Fruit fly (Drosophila melanogaster): ENCODE results near the gene Poxm.

Gene Poxm

dm6 chr3R:8356626-8357290 lies 23.2 kb upstream of the Poxm start, which contains the start of gene stck:
stck (plus strand) TSS chr3R:8356978.
- peak; percentile 12 for TF ChIP-seq CG8159 (tag; optimal IDR thresholded peaks at IDR 0.05)
- TF ChIP-seq CG34367 (tag; optimal IDR thresholded peaks at IDR 0.05) = no peak

dm6 chr3R:8355579-8355978 lies 22.0 kb upstream of the Poxm start:
- TF ChIP-seq CG14655 (GFP tag; optimal IDR thresholded peaks at IDR 0.05) = no peak
- peak; percentile 70 for TF ChIP-seq gl (tag; optimal IDR thresholded peaks at IDR 0.05)
- peak; percentile 30 for TF ChIP-seq CG13204 (GFP tag; optimal IDR thresholded peaks at IDR 0.05)
- TF ChIP-seq Ets98B (GFP tag; IDR thresholded peaks at IDR 0.05) = peak; percentile 87
- TF ChIP-seq CG4496 (GFP tag; IDR thresholded peaks at IDR 0.05) = peak; percentile 93
- peak; percentile 70 for TF ChIP-seq D1 (tag; optimal IDR thresholded peaks at IDR 0.05)
- TF ChIP-seq CG8301 (tag; optimal IDR thresholded peaks at IDR 0.05) = peak; percentile 87
- TF ChIP-seq CG34367 (tag; optimal IDR thresholded peaks at IDR 0.05) = peak; percentile 82
- peak; percentile 20 for TF ChIP-seq EcR (GFP tag; optimal IDR thresholded peaks at IDR 0.05)
- peak; percentile 82 for TF ChIP-seq CG32121 (GFP tag; IDR thresholded peaks at IDR 0.05)
- peak; percentile 91 for TF ChIP-seq CG17806 (tag; optimal IDR thresholded peaks at IDR 0.05)
- peak; percentile 88 for TF ChIP-seq CG8159 (tag; optimal IDR thresholded peaks at IDR 0.05)
- peak; percentile 43 for TF ChIP-seq Snoo (tag; optimal IDR thresholded peaks at IDR 0.05)
- peak; percentile 81 for TF ChIP-seq fd96Ca (GFP tag; IDR thresholded peaks at IDR 0.05)
- peak; percentile 55 for TF ChIP-seq CG12605 (GFP tag; IDR thresholded peaks at IDR 0.05)
- peak; percentile 95 for TF ChIP-seq Pif1A (GFP tag; optimal IDR thresholded peaks at IDR 0.05)
- peak; percentile 85 for TF ChIP-seq CG15710 (tag; optimal IDR thresholded peaks at IDR 0.05)
- TF ChIP-seq Pif1B (GFP tag; optimal IDR thresholded peaks at IDR 0.05) = peak; percentile 91
- peak; percentile 67 for TF ChIP-seq rn (GFP tag; IDR thresholded peaks at IDR 0.05)
- peak; percentile 89 for TF ChIP-seq CG9948 (tag; optimal IDR thresholded peaks at IDR 0.05)
- TF ChIP-seq CG10348 (GFP tag; IDR thresholded peaks at IDR 0.05) = peak; percentile 17; the same call in 1 of the 2 replicates

- TF ChIP-seq Ets98B (GFP tag; IDR thresholded peaks at IDR 0.05) = peak; percentile 90
- peak; percentile 83 for TF ChIP-seq rn (GFP tag; IDR thresholded peaks at IDR 0.05)
- TF ChIP-seq CG8301 (tag; optimal IDR thresholded peaks at IDR 0.05) = peak; percentile 77
- TF ChIP-seq Snoo (tag; optimal IDR thresholded peaks at IDR 0.05) = peak; percentile 50
- TF ChIP-seq Pif1B (GFP tag; optimal IDR thresholded peaks at IDR 0.05) = peak; percentile 83
- TF ChIP-seq CG10348 (GFP tag; IDR thresholded peaks at IDR 0.05) = peak; percentile 93
- TF ChIP-seq CG9948 (tag; optimal IDR thresholded peaks at IDR 0.05) = peak; percentile 64
- TF ChIP-seq gl (tag; optimal IDR thresholded peaks at IDR 0.05) = peak; percentile 41
- peak; percentile 90 for TF ChIP-seq CG4496 (GFP tag; IDR thresholded peaks at IDR 0.05)
- TF ChIP-seq CG34367 (tag; optimal IDR thresholded peaks at IDR 0.05) = peak; percentile 68
- peak; percentile 91 for TF ChIP-seq fd96Ca (GFP tag; IDR thresholded peaks at IDR 0.05)
- TF ChIP-seq EcR (GFP tag; optimal IDR thresholded peaks at IDR 0.05) = no peak
- peak; percentile 81 for TF ChIP-seq CG17806 (tag; optimal IDR thresholded peaks at IDR 0.05)
- TF ChIP-seq CG14655 (GFP tag; optimal IDR thresholded peaks at IDR 0.05) = peak; percentile 58
- TF ChIP-seq CG15710 (tag; optimal IDR thresholded peaks at IDR 0.05) = peak; percentile 86
- no peak for TF ChIP-seq D1 (tag; optimal IDR thresholded peaks at IDR 0.05)
- TF ChIP-seq CG13204 (GFP tag; optimal IDR thresholded peaks at IDR 0.05) = no peak
- peak; percentile 96 for TF ChIP-seq CG32121 (GFP tag; IDR thresholded peaks at IDR 0.05)
- peak; percentile 89 for TF ChIP-seq Pif1A (GFP tag; optimal IDR thresholded peaks at IDR 0.05)
- peak; percentile 85 for TF ChIP-seq CG12605 (GFP tag; IDR thresholded peaks at IDR 0.05)
- TF ChIP-seq CG8159 (tag; optimal IDR thresholded peaks at IDR 0.05) = peak; percentile 85
Measured at dm6 chr3R:8354969-8355368, 21.4 kb upstream of the Poxm start.

dm6 chr3R:8354458-8354857 lies 20.9 kb upstream of the Poxm start:
- TF ChIP-seq fd96Ca (GFP tag; IDR thresholded peaks at IDR 0.05) (no peak; the same call in 1 of the 3 replicates), CG17806 (tag; optimal IDR thresholded peaks at IDR 0.05) (peak; percentile 3), CG8301 (tag; optimal IDR thresholded peaks at IDR 0.05) (no peak), CG8159 (tag; optimal IDR thresholded peaks at IDR 0.05) (no peak), EcR (GFP tag; optimal IDR thresholded peaks at IDR 0.05) (no peak), CG4496 (GFP tag; IDR thresholded peaks at IDR 0.05) (peak; percentile 72; the same call in 2 of the 3 replicates), gl (tag; optimal IDR thresholded peaks at IDR 0.05) (no peak), CG13204 (GFP tag; optimal IDR thresholded peaks at IDR 0.05) (no peak), D1 (tag; optimal IDR thresholded peaks at IDR 0.05) (no peak), CG14655 (GFP tag; optimal IDR thresholded peaks at IDR 0.05) (no peak), CG10348 (GFP tag; IDR thresholded peaks at IDR 0.05) (no peak), CG34367 (tag; optimal IDR thresholded peaks at IDR 0.05) (no peak), rn (GFP tag; IDR thresholded peaks at IDR 0.05) (no peak), Ets98B (GFP tag; IDR thresholded peaks at IDR 0.05) (peak; percentile 66), Pif1A (GFP tag; optimal IDR thresholded peaks at IDR 0.05) (peak; percentile 9), CG32121 (GFP tag; IDR thresholded peaks at IDR 0.05) (peak; percentile 74), CG12605 (GFP tag; IDR thresholded peaks at IDR 0.05) (peak; percentile 82), Pif1B (GFP tag; optimal IDR thresholded peaks at IDR 0.05) (no peak), CG9948 (tag; optimal IDR thresholded peaks at IDR 0.05) (no peak), CG15710 (tag; optimal IDR thresholded peaks at IDR 0.05) (no peak), Snoo (tag; optimal IDR thresholded peaks at IDR 0.05) (peak; percentile 51)

- TF ChIP-seq CG4496 (GFP tag; IDR thresholded peaks at IDR 0.05) (no peak), gl (tag; optimal IDR thresholded peaks at IDR 0.05) (no peak), fd96Ca (GFP tag; IDR thresholded peaks at IDR 0.05) (no peak), CG8159 (tag; optimal IDR thresholded peaks at IDR 0.05) (no peak), Pif1B (GFP tag; optimal IDR thresholded peaks at IDR 0.05) (no peak), CG8301 (tag; optimal IDR thresholded peaks at IDR 0.05) (no peak), CG10348 (GFP tag; IDR thresholded peaks at IDR 0.05) (no peak), EcR (GFP tag; optimal IDR thresholded peaks at IDR 0.05) (no peak), D1 (tag; optimal IDR thresholded peaks at IDR 0.05) (no peak), rn (GFP tag; IDR thresholded peaks at IDR 0.05) (no peak), CG13204 (GFP tag; optimal IDR thresholded peaks at IDR 0.05) (no peak)
Measured at dm6 chr3R:8353994-8354393, 20.4 kb upstream of the Poxm start.
